Fruit fly (Drosophila melanogaster) whole organism: ENCODE measurements around the gene CG34299.

Source experiments
- CG8478 ChIP-seq: fragments of >200 bp; optimal IDR thresholded peaks from 2 replicates; lab custom pipeline; 2018; ENCODE audit warnings: inconsistent platforms
- Dll ChIP-seq: fragments of >200 bp; optimal IDR thresholded peaks from 2 replicates; lab custom pipeline; 2017
- EcR ChIP-seq, 2 experiments: fragments of >200 bp; optimal IDR thresholded peaks; 2 replicates each; lab custom pipeline; 2017; ENCODE audit warnings: missing biosample characterization in 2 of 2, missing genetic modification characterization in 2 of 2, missing genetic modification reagents in 2 of 2
- pan ChIP-seq: fragments of >200 bp; optimal IDR thresholded peaks from 2 replicates; lab custom pipeline; 2017
- psq ChIP-seq: fragments of >200 bp; optimal IDR thresholded peaks from 2 replicates; lab custom pipeline; 2017
- usp ChIP-seq: fragments of >200 bp; optimal IDR thresholded peaks from 2 replicates; lab custom pipeline; 2017; ENCODE audit warnings: missing biosample characterization, missing genetic modification characterization, mixed read lengths

Gene CG34299

DNA sequence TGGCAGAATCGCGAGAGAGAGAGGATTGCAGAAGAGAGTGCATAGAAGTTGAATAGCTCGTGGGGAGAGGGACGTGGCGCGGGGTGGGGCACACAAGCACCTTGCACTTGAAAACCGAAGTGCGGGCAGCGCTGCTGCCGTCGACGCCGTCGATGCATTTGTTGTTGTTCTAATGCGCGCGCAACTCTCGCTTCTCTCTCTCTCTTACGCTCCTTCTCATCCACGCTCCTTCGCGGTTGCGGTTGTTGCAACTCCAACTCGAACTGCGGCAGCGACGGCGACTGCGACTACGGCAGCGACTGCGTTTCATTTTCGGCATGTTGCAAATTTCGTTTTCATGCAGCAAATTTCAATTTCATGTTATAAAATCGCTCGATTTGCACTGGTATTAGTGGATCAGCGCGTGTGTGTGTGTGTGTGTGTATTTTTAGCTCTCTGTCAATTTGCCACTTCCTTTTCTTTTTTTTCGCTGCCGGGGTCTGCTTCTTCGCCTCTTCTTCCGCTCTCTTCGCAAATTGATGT is 23.5 kb downstream of the CG34299 start:
- TF ChIP-seq Dll (lab: Kevin White, UChicago) (peak; percentile 62), pan (no peak)

dm6 chr3R:30273898-30274297 is 24.5 kb downstream of the CG34299 start:
- TF ChIP-seq psq = no peak
- TF ChIP-seq EcR (GFP tag; optimal IDR thresholded peaks at IDR 0.05; lab: Kevin White, UChicago) = no peak
- TF ChIP-seq CG8478 (lab: Kevin White, UChicago) = no peak
- TF ChIP-seq usp (GFP tag; lab: Kevin White, UChicago) = no peak
- TF ChIP-seq pan = no peak

- TF ChIP-seq pan = no peak
- TF ChIP-seq EcR (GFP tag; optimal IDR thresholded peaks at IDR 0.05; lab: Kevin White, UChicago) = no peak
- TF ChIP-seq usp (GFP tag; lab: Kevin White, UChicago) = no peak
- no peak for TF ChIP-seq psq
- no peak for TF ChIP-seq Dll (lab: Kevin White, UChicago)
- TF ChIP-seq CG8478 (lab: Kevin White, UChicago) = no peak
Observed at dm6 chr3R:30275970-30276369, 26.6 kb downstream of the CG34299 start.

- TF ChIP-seq EcR (GFP tag; optimal IDR thresholded peaks at IDR 0.05; lab: Kevin White, UChicago) = no peak
Observed at dm6 chr3R:30276482-30277282, 27.3 kb downstream of the CG34299 start.

- TF ChIP-seq psq (no peak), CG8478 (lab: Kevin White, UChicago) (no peak), Dll (lab: Kevin White, UChicago) (no peak), EcR (GFP tag; optimal IDR thresholded peaks at IDR 0.05; lab: Kevin White, UChicago) (no peak), pan (no peak), usp (GFP tag; lab: Kevin White, UChicago) (no peak)
Observed at dm6 chr3R:30277700-30278099, 28.3 kb downstream of the CG34299 start, which contains the start of gene heca. TSS of gene heca (plus strand) at chr3R:30277932.

DNA sequence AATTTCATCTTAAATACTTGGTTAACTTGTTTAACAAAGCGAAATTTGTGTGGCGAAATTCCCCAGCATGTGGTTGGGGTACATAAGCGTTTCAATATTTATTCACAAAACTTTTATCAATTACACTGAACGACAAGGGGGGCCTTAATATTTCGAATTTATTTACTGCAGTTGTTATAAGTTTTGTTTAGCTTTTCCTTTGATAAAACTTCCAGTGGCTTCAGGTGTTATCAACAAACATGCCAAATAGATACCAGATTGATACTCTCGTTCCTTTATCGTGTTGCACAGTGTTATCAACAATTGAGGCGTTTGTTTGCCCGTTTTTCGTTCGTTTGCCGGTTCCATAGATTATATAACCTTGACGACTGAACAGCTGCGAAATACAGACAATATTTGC is 30.9 kb downstream of the CG34299 start:
- TF ChIP-seq Dll (lab: Kevin White, UChicago) = no peak
- TF ChIP-seq CG8478 (lab: Kevin White, UChicago) = no peak
- TF ChIP-seq pan = no peak
- TF ChIP-seq usp (GFP tag; lab: Kevin White, UChicago) = no peak
- TF ChIP-seq EcR (GFP tag; optimal IDR thresholded peaks at IDR 0.05; lab: Kevin White, UChicago) = no peak
- TF ChIP-seq psq = no peak

- TF ChIP-seq EcR (GFP tag; optimal IDR thresholded peaks at IDR 0.05; lab: Kevin White, UChicago) = no peak
- no peak for TF ChIP-seq usp (GFP tag; lab: Kevin White, UChicago)
- TF ChIP-seq psq = no peak
- no peak for TF ChIP-seq Dll (lab: Kevin White, UChicago)
- no peak for TF ChIP-seq pan
- no peak for TF ChIP-seq CG8478 (lab: Kevin White, UChicago)
Observed at dm6 chr3R:30281345-30282133, 32.2 kb downstream of the CG34299 start.

DNA sequence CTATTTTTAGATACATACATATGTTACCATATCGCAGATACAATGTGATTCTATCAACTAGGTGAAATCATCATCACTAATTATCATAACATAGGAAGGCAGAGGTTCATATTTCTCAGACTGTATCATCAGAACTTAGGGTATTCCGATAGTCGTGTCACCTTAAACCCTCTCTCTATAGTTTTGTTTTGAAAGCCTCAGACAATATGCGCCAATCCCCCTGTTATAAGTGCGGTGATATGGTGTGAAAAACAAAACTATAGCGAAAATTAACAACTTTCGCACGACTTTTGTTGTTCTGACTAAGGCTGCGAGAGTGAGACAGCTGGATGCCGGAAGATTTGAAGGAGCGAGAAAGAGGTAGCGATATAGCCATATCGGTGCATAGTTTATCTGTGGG is 33.1 kb downstream of the CG34299 start:
- TF ChIP-seq pan (no peak), CG8478 (lab: Kevin White, UChicago) (no peak), usp (GFP tag; lab: Kevin White, UChicago) (no peak), Dll (lab: Kevin White, UChicago) (no peak), EcR (GFP tag; optimal IDR thresholded peaks at IDR 0.05; lab: Kevin White, UChicago) (no peak), psq (no peak)

- no peak for TF ChIP-seq CG8478 (lab: Kevin White, UChicago)
- TF ChIP-seq usp (GFP tag; lab: Kevin White, UChicago) = no peak
- no peak for TF ChIP-seq EcR (GFP tag; optimal IDR thresholded peaks at IDR 0.05; lab: Kevin White, UChicago)
- TF ChIP-seq psq = no peak
- no peak for TF ChIP-seq Dll (lab: Kevin White, UChicago)
- no peak for TF ChIP-seq pan
Observed at dm6 chr3R:30283037-30283590, 33.7 kb downstream of the CG34299 start.

DNA sequence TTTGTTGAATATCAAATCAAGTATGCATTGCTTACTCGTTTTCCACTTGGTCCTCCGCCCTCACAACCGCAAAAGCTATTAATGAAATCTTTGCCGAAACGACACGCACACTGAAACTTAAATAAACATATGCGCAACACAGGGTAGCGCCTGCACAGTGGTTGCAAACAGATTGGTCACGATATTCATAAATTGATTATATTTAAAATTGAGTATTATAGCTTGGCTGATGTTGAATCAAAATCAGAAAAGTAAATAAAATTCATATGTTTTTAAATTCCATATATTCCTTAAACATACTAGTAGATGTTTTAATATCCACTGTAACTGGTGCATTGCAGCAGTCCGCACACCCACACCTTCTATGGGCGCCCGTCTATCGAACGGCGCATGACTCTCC is 34.6 kb downstream of the CG34299 start:
- TF ChIP-seq usp (GFP tag; lab: Kevin White, UChicago) (no peak), Dll (lab: Kevin White, UChicago) (no peak), EcR (GFP tag; optimal IDR thresholded peaks at IDR 0.05; lab: Kevin White, UChicago) (no peak), pan (no peak), psq (no peak), CG8478 (lab: Kevin White, UChicago) (no peak)

- TF ChIP-seq EcR (GFP tag; optimal IDR thresholded peaks at IDR 0.05; lab: Kevin White, UChicago) = no peak
- TF ChIP-seq CG8478 (lab: Kevin White, UChicago) = no peak
Observed at dm6 chr3R:30284573-30284972, 35.2 kb downstream of the CG34299 start.
